Fruit fly (Drosophila melanogaster): ENCODE results near the gene CG3792.

Gene CG3792

DNA sequence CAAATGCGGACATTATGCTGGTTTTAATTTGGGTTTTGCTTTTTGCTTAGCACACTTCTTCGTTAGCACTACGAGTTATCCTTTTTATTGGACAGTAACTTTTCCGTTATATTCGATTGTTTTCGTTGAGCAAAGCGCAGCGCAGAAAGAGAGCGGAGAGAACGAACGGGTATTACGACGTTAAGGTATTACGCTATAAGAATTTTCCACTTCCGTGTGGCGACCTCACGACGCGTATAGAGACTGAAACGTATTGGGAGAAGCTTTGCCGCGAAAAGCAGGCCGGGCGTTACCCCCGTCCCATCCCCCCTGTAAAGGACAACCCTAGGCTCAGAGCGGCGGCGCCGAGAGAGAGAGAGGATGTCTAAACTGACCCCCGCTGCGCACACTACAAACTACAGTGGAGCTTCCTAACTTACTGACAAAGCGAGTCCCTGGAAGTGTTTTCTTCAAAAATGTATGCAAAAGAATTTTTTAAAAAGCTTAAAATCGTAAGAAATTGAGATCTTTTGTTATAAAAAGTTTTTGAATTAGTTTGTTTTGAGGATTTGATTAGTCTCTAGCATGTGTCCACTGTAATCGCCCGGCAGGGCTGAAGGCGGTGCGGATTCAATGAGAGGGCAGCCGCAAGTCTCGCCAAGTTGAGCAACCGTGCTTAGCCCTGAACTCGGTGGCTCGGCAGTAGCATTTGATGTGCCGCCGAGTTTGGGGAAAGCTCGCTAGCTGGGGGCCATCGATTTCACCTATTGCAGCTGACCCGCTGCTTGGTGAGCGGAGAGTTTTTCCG is 27.8 kb downstream of the CG3792 start (continued):
- TF ChIP-seq CG31365 (tag; optimal IDR thresholded peaks at IDR 0.05) (peak; percentile 81), al (GFP tag; IDR thresholded peaks at IDR 0.05) (peak; percentile 92), jing (GFP tag; optimal IDR thresholded peaks at IDR 0.05) (peak; percentile 80), YL-1 (GFP tag; optimal IDR thresholded peaks at IDR 0.05) (peak; percentile 60), CG3847 (GFP tag; IDR thresholded peaks at IDR 0.05) (peak; percentile 96), lmd (GFP tag; IDR thresholded peaks at IDR 0.05) (peak; percentile 96), CG16863 (GFP tag; optimal IDR thresholded peaks at IDR 0.05) (peak; percentile 95), Dll (GFP tag; IDR thresholded peaks at IDR 0.05; ENCODE audit: partially characterized antibody) (no peak), CG15601 (tag; optimal IDR thresholded peaks at IDR 0.05) (peak; percentile 88), Myb (GFP tag; optimal IDR thresholded peaks at IDR 0.05) (peak; percentile 83), chm (GFP tag; IDR thresholded peaks at IDR 0.05) (peak; percentile 94), Dip3 (GFP tag; optimal IDR thresholded peaks at IDR 0.05) (peak; percentile 90), CG10654 (GFP tag; optimal IDR thresholded peaks at IDR 0.05) (peak; percentile 91), Elba2 (GFP tag; optimal IDR thresholded peaks at IDR 0.05) (no peak), Bdp1 (GFP tag; optimal IDR thresholded peaks at IDR 0.05) (peak; percentile 89), trh (GFP tag; optimal IDR thresholded peaks at IDR 0.05) (peak; percentile 67), cwo (GFP tag; optimal IDR thresholded peaks at IDR 0.05) (peak; percentile 95), Rx (GFP tag; IDR thresholded peaks at IDR 0.05) (peak; percentile 91), ham (GFP tag; IDR thresholded peaks at IDR 0.05) (peak; percentile 75; the same call in 1 of the 2 replicates), CG11085 (GFP tag; IDR thresholded peaks at IDR 0.05) (peak; percentile 95), CG2889 (GFP tag; IDR thresholded peaks at IDR 0.05) (peak; percentile 91), Hey (tag; optimal IDR thresholded peaks at IDR 0.05) (peak; percentile 80), Hr78 (GFP tag; optimal IDR thresholded peaks at IDR 0.05) (no peak), CG11247 (GFP tag; IDR thresholded peaks at IDR 0.05) (peak; percentile 96), B-H1 (GFP tag; IDR thresholded peaks at IDR 0.05) (peak; percentile 90), CG30431 (GFP tag; optimal IDR thresholded peaks at IDR 0.05) (peak; percentile 87), CG2199 (GFP tag; IDR thresholded peaks at IDR 0.05) (peak; percentile 79; the same call in 2 of the 3 replicates), CG31224 (GFP tag; IDR thresholded peaks at IDR 0.05) (peak; percentile 90), usp (GFP tag; optimal IDR thresholded peaks at IDR 0.05) (no peak), her (GFP tag; optimal IDR thresholded peaks at IDR 0.05) (peak; percentile 95), CG3065 (GFP tag; optimal IDR thresholded peaks at IDR 0.05) (peak; percentile 68), CG6683 (GFP tag; optimal IDR thresholded peaks at IDR 0.05) (peak; percentile 93), yki (optimal IDR thresholded peaks at IDR 0.05) (no peak), CG34224 (GFP tag; IDR thresholded peaks at IDR 0.05; ENCODE audit: partially characterized antibody) (no peak), crp (GFP tag; optimal IDR thresholded peaks at IDR 0.05) (peak in 1 of 2 experiments; percentile 48), CG8359 (GFP tag; optimal IDR thresholded peaks at IDR 0.05; ENCODE audit: borderline replicate concordance) (peak; percentile 71), ase (GFP tag; IDR thresholded peaks at IDR 0.05) (peak; percentile 94), Fer2 (tag; optimal IDR thresholded peaks at IDR 0.05) (peak; percentile 93), CG17612 (GFP tag; IDR thresholded peaks at IDR 0.05) (peak; percentile 93), CG14965 (GFP tag; optimal IDR thresholded peaks at IDR 0.05; ENCODE audit: borderline replicate concordance) (peak; percentile 74), chif (GFP tag; optimal IDR thresholded peaks at IDR 0.05) (peak; percentile 93 to 94), CG13624 (GFP tag; optimal IDR thresholded peaks at IDR 0.05) (peak; percentile 97), unc-4 (GFP tag; IDR thresholded peaks at IDR 0.05; ENCODE audit: partially characterized antibody) (no peak), Eip74EF (GFP tag; optimal IDR thresholded peaks at IDR 0.05) (peak in 1 of 2 experiments; percentile 88), CG11723 (GFP tag; optimal IDR thresholded peaks at IDR 0.05) (peak; percentile 87), CG1529 (GFP tag; optimal IDR thresholded peaks at IDR 0.05) (peak; percentile 86), repo (GFP tag; optimal IDR thresholded peaks at IDR 0.05) (peak; percentile 94), gro (GFP tag; optimal IDR thresholded peaks at IDR 0.05) (peak; percentile 96), chn (GFP tag; optimal IDR thresholded peaks at IDR 0.05) (peak; percentile 93)
